Worm (Caenorhabditis elegans): ENCODE data around the gene add-2.

add-2 gene

DNA sequence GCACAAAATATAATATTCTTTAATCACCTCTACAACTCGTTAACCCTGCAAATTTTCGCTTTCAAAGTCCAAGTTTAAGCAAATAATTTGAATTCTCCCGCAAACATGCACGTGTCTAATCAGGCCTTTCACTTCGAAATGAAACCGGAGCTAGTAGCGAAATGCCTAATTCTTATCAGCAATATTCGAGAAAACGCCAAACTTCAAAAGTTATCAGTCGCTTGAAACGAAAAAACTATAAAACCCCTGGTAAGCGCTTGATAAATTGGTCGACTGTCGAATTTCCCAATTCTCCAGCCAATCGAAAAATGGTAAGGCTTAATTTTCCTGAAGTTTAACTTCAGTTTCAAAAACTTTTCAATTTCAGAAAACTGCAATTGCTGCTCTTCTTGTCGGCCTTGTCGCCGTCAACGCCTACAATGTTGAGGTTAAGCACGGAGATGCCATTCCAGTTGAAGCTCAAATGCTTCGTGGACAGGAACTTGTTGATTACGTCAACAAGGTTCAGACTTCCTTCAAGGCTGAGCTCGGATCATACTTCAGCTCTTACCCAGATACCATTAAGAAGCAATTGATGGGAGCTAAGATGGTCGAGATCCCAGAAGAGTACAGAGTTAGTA lies 10.2 kb downstream of the add-2 start, which contains the start of gene cpr-9:
Gene cpr-9 (plus strand): TSS at position 188 of the 620 bp plus-strand sequence.
- TF ChIP-seq efl-1 (optimal IDR thresholded peaks at IDR 0.05) (no peak), efl-1 (GFP tag; optimal IDR thresholded peaks at IDR 0.05 in 1 of 2) (peak in 1 of 2 experiments; percentile 78), elt-2 (tag; optimal IDR thresholded peaks at IDR 0.05) (peak; percentile 85), lin-35 (GFP tag; optimal IDR thresholded peaks at IDR 0.05) (peak in 1 of 2 experiments; percentile 33), nhr-20 (tag; optimal IDR thresholded peaks at IDR 0.05) (peak; percentile 22), mdl-1 (tag; optimal IDR thresholded peaks at IDR 0.05) (peak in 1 of 2 experiments; percentile 9), C16A3.4 (tag; optimal IDR thresholded peaks at IDR 0.05) (no peak), zag-1 (tag; optimal IDR thresholded peaks at IDR 0.05) (no peak), jun-1 (tag; optimal IDR thresholded peaks at IDR 0.05) (peak; percentile 36)

DNA sequence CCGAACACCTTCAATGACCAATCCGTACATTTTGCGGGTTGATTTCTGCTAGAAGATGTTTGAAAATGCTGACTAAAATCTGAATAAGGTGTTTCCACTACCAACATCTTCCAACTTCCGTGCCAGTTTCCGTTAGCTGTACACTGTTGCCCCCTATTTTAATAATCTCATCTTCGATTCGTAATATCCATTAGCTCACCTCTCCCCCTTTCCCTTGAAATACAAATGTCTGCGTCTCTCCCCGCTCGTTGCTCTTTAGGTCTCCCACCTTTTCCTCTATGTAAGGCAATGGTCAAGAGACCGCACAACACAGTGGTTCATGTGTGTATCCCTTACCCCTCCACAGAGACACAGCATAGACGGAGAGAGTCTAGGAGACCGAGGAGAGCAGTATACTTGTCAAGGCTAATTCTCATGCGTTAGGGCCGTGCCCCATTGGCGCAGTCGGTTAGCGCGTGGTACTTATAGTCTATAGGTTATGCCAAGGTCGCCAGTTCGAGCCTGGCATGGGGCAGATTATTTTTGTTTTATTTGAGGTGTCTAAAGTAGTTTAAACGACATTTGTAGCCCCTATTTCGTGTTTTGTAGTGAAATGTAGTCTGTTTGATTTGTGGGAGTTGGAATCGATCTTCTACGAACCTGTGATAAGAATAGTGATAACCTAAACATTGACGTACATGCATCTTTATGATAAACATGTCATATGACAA lies 11.3 kb downstream of the add-2 start, which contains the start of gene gcy-33:
Gene gcy-33 (minus strand): TSS at position 51 of the 710 bp plus-strand sequence.
- TF ChIP-seq nhr-47 (tag; optimal IDR thresholded peaks at IDR 0.05) (peak; percentile 92), grh-1 (GFP tag; IDR thresholded peaks at IDR 0.05) (0 out of 2 replicates have a peak, but pooled peaks have one; percentile 18), ceh-82 (tag; optimal IDR thresholded peaks at IDR 0.05) (peak; percentile 49 to 71 (median 67)), lir-3 (tag; optimal IDR thresholded peaks at IDR 0.05; ENCODE audit: poor library complexity) (peak; percentile 56), pqm-1 (tag; optimal IDR thresholded peaks at IDR 0.05) (peak; percentile 71), irx-1 (tag; optimal IDR thresholded peaks at IDR 0.05) (peak; percentile 60), fkh-10 (GFP tag; optimal IDR thresholded peaks at IDR 0.05) (peak; percentile 18), lin-13 (GFP tag; optimal IDR thresholded peaks at IDR 0.05) (peak; percentile 44), nhr-84 (tag; optimal IDR thresholded peaks at IDR 0.05) (no peak), zag-1 (tag; optimal IDR thresholded peaks at IDR 0.05) (no peak), nhr-20 (tag; optimal IDR thresholded peaks at IDR 0.05) (peak; percentile 94), ets-5 (GFP tag; IDR thresholded peaks at IDR 0.05) (no peak), blmp-1 (tag; optimal IDR thresholded peaks at IDR 0.05) (peak; percentile 46), sox-4 (tag; optimal IDR thresholded peaks at IDR 0.05) (peak; percentile 71), C04F5.9 (tag; optimal IDR thresholded peaks at IDR 0.05) (peak; percentile 8), isw-1 (GFP tag; IDR thresholded peaks at IDR 0.05) (no peak), ces-1 (GFP tag; optimal IDR thresholded peaks at IDR 0.05) (no peak), unc-62 (GFP tag; optimal IDR thresholded peaks at IDR 0.05) (no peak), ceh-88 (GFP tag; IDR thresholded peaks at IDR 0.05) (0 out of 2 replicates have a peak, but pooled peaks have one; percentile 30), elt-3 (tag; optimal IDR thresholded peaks at IDR 0.05) (peak in 5 of 6 experiments; percentile 17 to 58 (median 43)), jun-1 (tag; optimal IDR thresholded peaks at IDR 0.05) (peak; percentile 68), nhr-90 (tag; optimal IDR thresholded peaks at IDR 0.05; ENCODE audit: poor library complexity) (peak; percentile 91), unc-130 (tag; optimal IDR thresholded peaks at IDR 0.05) (peak; percentile 48), unc-86 (tag; optimal IDR thresholded peaks at IDR 0.05) (peak; percentile 84), unc-98 (GFP tag; IDR thresholded peaks at IDR 0.05) (no peak), mab-9 (GFP tag; IDR thresholded peaks at IDR 0.05) (no peak), nhr-11 (tag; optimal IDR thresholded peaks at IDR 0.05) (peak; percentile 33), hlh-4 (tag; optimal IDR thresholded peaks at IDR 0.05) (no peak), hpl-2 (GFP tag; optimal IDR thresholded peaks at IDR 0.05) (no peak), vab-15 (tag; optimal IDR thresholded peaks at IDR 0.05) (no peak), fos-1 (tag; optimal IDR thresholded peaks at IDR 0.05) (peak; percentile 35), nhr-85 (tag) (peak; percentile 83), snpc-4 (tag; optimal IDR thresholded peaks at IDR 0.05) (peak; percentile 81), tbx-2 (tag; optimal IDR thresholded peaks at IDR 0.05) (peak; percentile 76), nhr-28 (tag; optimal IDR thresholded peaks at IDR 0.05) (no peak), hlh-17 (GFP tag; optimal IDR thresholded peaks at IDR 0.05; ENCODE audit: borderline replicate concordance) (no peak), mep-1 (tag; optimal IDR thresholded peaks at IDR 0.05) (peak; percentile 87), C16A3.4 (tag; optimal IDR thresholded peaks at IDR 0.05) (peak; percentile 81), Y116A8C.19 (tag; optimal IDR thresholded peaks at IDR 0.05; ENCODE audit: borderline replicate concordance) (no peak), nhr-237 (tag; optimal IDR thresholded peaks at IDR 0.05) (peak; percentile 58), C34B4.2 (tag; optimal IDR thresholded peaks at IDR 0.05) (no peak), snu-23 (GFP tag; optimal IDR thresholded peaks at IDR 0.05) (peak; percentile 92), pax-3 (tag; optimal IDR thresholded peaks at IDR 0.05) (peak; percentile 83), sptf-1 (tag; optimal IDR thresholded peaks at IDR 0.05) (no peak)
